Fruit fly (Drosophila melanogaster) whole organism, adult: ENCODE data around the gene Manf.

Source experiments
- CG11617 ChIP-seq: fragments of 200-800 bp; sonication (Bioruptor generic); optimal IDR thresholded peaks from 2 replicates; lab custom pipeline; 2017; ENCODE audit warnings: mild to moderate bottlenecking, missing biosample characterization, missing genetic modification reagents, missing genetic modification characterization
- CG12768 ChIP-seq: fragments of 200-800 bp; sonication (Bioruptor generic); optimal IDR thresholded peaks from 2 replicates; lab custom pipeline; 2017; ENCODE audit warnings: missing biosample characterization, missing genetic modification characterization, mild to moderate bottlenecking, moderate library complexity, missing genetic modification reagents
- CG14711 ChIP-seq: fragments of 200-800 bp; sonication (Bioruptor generic); optimal IDR thresholded peaks from 2 replicates; lab custom pipeline; 2018; ENCODE audit warnings: missing biosample characterization, mild to moderate bottlenecking, missing genetic modification characterization, moderate library complexity
- CG1620 ChIP-seq: fragments of 200-800 bp; sonication (Bioruptor generic); optimal IDR thresholded peaks from 2 replicates; lab custom pipeline; 2016; ENCODE audit warnings: missing biosample characterization, missing genetic modification characterization
- CG33017 ChIP-seq: fragments of 200-800 bp; sonication (Bioruptor generic); optimal IDR thresholded peaks from 2 replicates; lab custom pipeline; 2018; ENCODE audit warnings: missing biosample characterization, mild to moderate bottlenecking, missing genetic modification characterization, moderate library complexity
- CG5204 ChIP-seq: fragments of 200-800 bp; sonication (Bioruptor generic); optimal IDR thresholded peaks from 2 replicates; lab custom pipeline; 2016; ENCODE audit warnings: missing biosample characterization, missing genetic modification characterization
- CG7045 ChIP-seq: fragments of 200-800 bp; sonication (Bioruptor generic); optimal IDR thresholded peaks from 2 replicates; lab custom pipeline; 2017; ENCODE audit warnings: missing biosample characterization, mild to moderate bottlenecking, missing genetic modification characterization
- CG7101 ChIP-seq: fragments of 200-800 bp; sonication (Bioruptor generic); optimal IDR thresholded peaks from 2 replicates; lab custom pipeline; 2018; ENCODE audit warnings: missing biosample characterization, mild to moderate bottlenecking, missing genetic modification characterization, moderate library complexity
- Clk ChIP-seq: fragments of 200-800 bp; sonication (Bioruptor generic); optimal IDR thresholded peaks from 2 replicates; lab custom pipeline; 2017; ENCODE audit warnings: missing biosample characterization, missing genetic modification characterization
- Crg-1 ChIP-seq: fragments of 200-800 bp; sonication (Bioruptor generic); optimal IDR thresholded peaks from 2 replicates; lab custom pipeline; 2016; ENCODE audit warnings: missing biosample characterization, missing genetic modification characterization
- Hr96 ChIP-seq: fragments of 200-800 bp; sonication (Bioruptor generic); optimal IDR thresholded peaks from 2 replicates; lab custom pipeline; 2016; ENCODE audit warnings: missing biosample characterization, missing genetic modification characterization
- Mnt ChIP-seq: fragments of 200-800 bp; sonication (Bioruptor generic); optimal IDR thresholded peaks from 2 replicates; lab custom pipeline; 2016; ENCODE audit warnings: missing biosample characterization, mild to moderate bottlenecking, missing genetic modification characterization
- bab1 ChIP-seq: fragments of 200-800 bp; sonication (Bioruptor generic); optimal IDR thresholded peaks from 3 replicates; lab custom pipeline; 2019; ENCODE audit warnings: missing biosample characterization, mild to moderate bottlenecking, missing genetic modification characterization, moderate library complexity
- cic ChIP-seq: fragments of 200-800 bp; sonication (Bioruptor generic); optimal IDR thresholded peaks from 2 replicates; lab custom pipeline; 2017; ENCODE audit warnings: missing biosample characterization, mild to moderate bottlenecking, missing genetic modification characterization, moderate library complexity
- cnc ChIP-seq, 2 experiments: fragments of >200 bp; optimal IDR thresholded peaks; 2 replicates each; lab custom pipeline; 2017
- kay ChIP-seq: fragments of 200-800 bp; sonication (Bioruptor generic); peaks from one replicate; lab custom pipeline; 2016; ENCODE audit warnings: missing biosample characterization, missing genetic modification characterization, borderline replicate concordance
- ovo ChIP-seq: fragments of 200-800 bp; sonication (Bioruptor generic); optimal IDR thresholded peaks from 2 replicates; lab custom pipeline; 2016; ENCODE audit warnings: missing biosample characterization, missing genetic modification characterization
- pad ChIP-seq: fragments of 200-800 bp; sonication (Bioruptor generic); optimal IDR thresholded peaks from 3 replicates; lab custom pipeline; 2017; ENCODE audit warnings: missing biosample characterization, missing genetic modification characterization, mild to moderate bottlenecking, moderate library complexity, missing genetic modification reagents
- tj ChIP-seq: fragments of 200-800 bp; sonication (Bioruptor generic); optimal IDR thresholded peaks from 3 replicates; lab custom pipeline; 2017; ENCODE audit warnings: missing biosample characterization, mild to moderate bottlenecking, missing genetic modification characterization, moderate library complexity
- toe ChIP-seq: fragments of 200-800 bp; sonication (Bioruptor generic); optimal IDR thresholded peaks from 2 replicates; lab custom pipeline; 2016; ENCODE audit warnings: missing biosample characterization, missing genetic modification characterization

The Manf gene

dm6 chr3R:16338342-16338741 is 10.9 kb upstream of the Manf start:
- peak; percentile 65 for TF ChIP-seq Mnt
- TF ChIP-seq CG33017 (tag; lab: Kevin White, UChicago) = peak; percentile 3
- TF ChIP-seq bab1 (GFP tag; lab: Kevin White, UChicago) = peak; percentile 60
- TF ChIP-seq tj (GFP tag; lab: Kevin White, UChicago) = no peak
- no peak for TF ChIP-seq kay (GFP tag; lab: Kevin White, UChicago)
- peak; percentile 15 for TF ChIP-seq pad
- TF ChIP-seq cic (GFP tag; lab: Kevin White, UChicago) = peak; percentile 37

- no peak for TF ChIP-seq Crg-1
- no peak for TF ChIP-seq CG11617
- no peak for TF ChIP-seq tj (GFP tag; lab: Kevin White, UChicago)
Measured at dm6 chr3R:16339475-16339874, 9.7 kb upstream of the Manf start, which contains the start of gene Sulf1. Gene Sulf1, minus strand, starts transcription at chr3R:16339575.

dm6 chr3R:16340610-16341009 is 8.6 kb upstream of the Manf start:
- TF ChIP-seq CG12768 (peak; percentile 65), ovo (GFP tag; lab: Kevin White, UChicago) (peak; percentile 19), CG7101 (peak; percentile 14), Crg-1 (no peak), cic (GFP tag; lab: Kevin White, UChicago) (peak; percentile 85), CG7045 (peak; percentile 4), CG11617 (peak; percentile 61), kay (GFP tag; lab: Kevin White, UChicago) (peak; percentile 14), tj (GFP tag; lab: Kevin White, UChicago) (no peak)

- peak; percentile 92 for TF ChIP-seq CG1620 (GFP tag; lab: Kevin White, UChicago)
- peak; percentile 90 for TF ChIP-seq Mnt
- TF ChIP-seq CG5204 (GFP tag; lab: Kevin White, UChicago) = peak; percentile 90
- peak; percentile 53 for TF ChIP-seq CG12768
- peak; percentile 77 for TF ChIP-seq CG14711 (tag; lab: Kevin White, UChicago)
- TF ChIP-seq toe (GFP tag; lab: Kevin White, UChicago) = peak; percentile 94
- TF ChIP-seq cnc (optimal IDR thresholded peaks at IDR 0.05; lab: Kevin White, UChicago) = no peak
- TF ChIP-seq Hr96 (GFP tag; lab: Kevin White, UChicago) = peak; percentile 86
- TF ChIP-seq Clk (GFP tag; lab: Kevin White, UChicago) = peak; percentile 73
- TF ChIP-seq CG11617 = peak; percentile 87
- peak; percentile 85 for TF ChIP-seq pad
- peak; percentile 87 for TF ChIP-seq Crg-1
- TF ChIP-seq CG7045 = peak; percentile 82
- peak; percentile 90 for TF ChIP-seq ovo (GFP tag; lab: Kevin White, UChicago)
- TF ChIP-seq tj (GFP tag; lab: Kevin White, UChicago) = peak; percentile 63
- TF ChIP-seq kay (GFP tag; lab: Kevin White, UChicago) = peak; percentile 84
- no peak for TF ChIP-seq CG33017 (tag; lab: Kevin White, UChicago)
- TF ChIP-seq CG7101 = peak; percentile 83
- peak; percentile 53 for TF ChIP-seq cic (GFP tag; lab: Kevin White, UChicago)
- TF ChIP-seq bab1 (GFP tag; lab: Kevin White, UChicago) = peak; percentile 89
Measured at dm6 chr3R:16341817-16342374, 7.3 kb upstream of the Manf start, which contains the start of the genes SF2 and pad. Gene SF2, minus strand, starts transcription at chr3R:16341988. Gene pad, plus strand, starts transcription at chr3R:16342318.

dm6 chr3R:16347626-16348264 is 1.5 kb upstream of the Manf start:
- TF ChIP-seq tj (GFP tag; lab: Kevin White, UChicago) (peak; percentile 54), kay (GFP tag; lab: Kevin White, UChicago) (peak; percentile 96), CG7045 (no peak), CG7101 (no peak), cnc (optimal IDR thresholded peaks at IDR 0.05; lab: Kevin White, UChicago) (no peak), CG11617 (no peak), cic (GFP tag; lab: Kevin White, UChicago) (peak; percentile 26)

dm6 chr3R:16348289-16348688 is 915 bp upstream of the Manf start:
- TF ChIP-seq ovo (GFP tag; lab: Kevin White, UChicago) = no peak
- TF ChIP-seq CG14711 (tag; lab: Kevin White, UChicago) = no peak
- TF ChIP-seq tj (GFP tag; lab: Kevin White, UChicago) = no peak
- TF ChIP-seq Crg-1 = no peak
- no peak for TF ChIP-seq CG11617
- no peak for TF ChIP-seq toe (GFP tag; lab: Kevin White, UChicago)
- no peak for TF ChIP-seq Mnt
- TF ChIP-seq CG12768 = no peak
- no peak for TF ChIP-seq CG33017 (tag; lab: Kevin White, UChicago)
- TF ChIP-seq CG7101 = no peak
- no peak for TF ChIP-seq CG5204 (GFP tag; lab: Kevin White, UChicago)
- no peak for TF ChIP-seq Clk (GFP tag; lab: Kevin White, UChicago)
- no peak for TF ChIP-seq pad
- TF ChIP-seq CG7045 = no peak
- TF ChIP-seq bab1 (GFP tag; lab: Kevin White, UChicago) = no peak

dm6 chr3R:16350400-16350799 is 1.2 kb downstream of the Manf start:
- no peak for TF ChIP-seq cnc (optimal IDR thresholded peaks at IDR 0.05; lab: Kevin White, UChicago)
- no peak for TF ChIP-seq toe (GFP tag; lab: Kevin White, UChicago)
- no peak for TF ChIP-seq CG7101
- no peak for TF ChIP-seq CG14711 (tag; lab: Kevin White, UChicago)
- TF ChIP-seq Clk (GFP tag; lab: Kevin White, UChicago) = no peak
- TF ChIP-seq ovo (GFP tag; lab: Kevin White, UChicago) = no peak
- TF ChIP-seq CG1620 (GFP tag; lab: Kevin White, UChicago) = no peak
